Worm (Caenorhabditis elegans) whole organism, L1 larva: ENCODE results near the gene pno-1.

Experiments
- ama-1 ChIP-seq: fragments of 150-350 bp; optimal IDR thresholded peaks from 2 replicates; lab custom pipeline; 2014
- elt-3 ChIP-seq, 6 experiments: fragments of 150-350 bp in 1 of 6; sonication (generic microtip); optimal IDR thresholded peaks; 2 replicates each; lab custom pipeline; 2017 to 2018; ENCODE audit warnings: missing biosample characterization in 6 of 6, missing genetic modification characterization in 6 of 6, inconsistent platforms in 1 of 6
- nhr-11 ChIP-seq: fragments of 150-350 bp; optimal IDR thresholded peaks from 2 replicates; lab custom pipeline; 2014; ENCODE audit warnings: missing biosample characterization, missing genetic modification characterization
- tbx-2 ChIP-seq: sonication (generic microtip); optimal IDR thresholded peaks from 2 replicates; lab custom pipeline; 2016; ENCODE audit warnings: missing genetic modification characterization, missing compliant biosample characterization

ce11 chrII:9752278-9752677 is 9.6 kb upstream of the pno-1 start:
- TF ChIP-seq ama-1 (no peak), elt-3 (tag; optimal IDR thresholded peaks at IDR 0.05; lab: Kevin White, UChicago) (peak in 4 of 6 experiments; percentile 32 to 86 (median 74)), tbx-2 (tag; lab: Kevin White, UChicago) (no peak), nhr-11 (tag; lab: Kevin White, UChicago) (no peak)
